Comparison of ENCODE assay signal across 1 fruit fly cellular context in genomic region chr3R:9246879-9247621, dm6.
TF ChIP-seq lines count a peak whose summit lies in the region.

No protein-coding gene starts in this region.

TF ChIP-seq in whole organism, embryonic, 481 proteins besides CTCF, POLR2A, EP300 and RAD21 (continued from another document):
- TF ChIP-seq Awh (GFP tag; IDR thresholded peaks at IDR 0.05; lab: Robert Waterston, UW) (peak; percentile 41; the same call in 1 of the 2 replicates), Taf1 (GFP tag; IDR thresholded peaks at IDR 0.05; lab: Robert Waterston, UW) (no peak), CG42726 (GFP tag; IDR thresholded peaks at IDR 0.05; lab: Robert Waterston, UW; ENCODE audit: partially characterized antibody) (no peak), CG13775 (GFP tag; optimal IDR thresholded peaks at IDR 0.05; lab: Kevin White, UChicago) (peak; percentile 42), sens-2 (GFP tag; IDR thresholded peaks at IDR 0.05; lab: Robert Waterston, UW) (peak; percentile 66; the same call in 1 of the 2 replicates), CG17912 (GFP tag; optimal IDR thresholded peaks at IDR 0.05; lab: Kevin White, UChicago) (no peak), CG10462 (GFP tag; optimal IDR thresholded peaks at IDR 0.05; lab: Kevin White, UChicago) (peak; percentile 30), wdn (GFP tag; IDR thresholded peaks at IDR 0.05; lab: Robert Waterston, UW) (no peak), jing (GFP tag; optimal IDR thresholded peaks at IDR 0.05; lab: Kevin White, UChicago) (peak; percentile 36), insv (GFP tag; optimal IDR thresholded peaks at IDR 0.05; lab: Kevin White, UChicago) (no peak), Atf3 (GFP tag; optimal IDR thresholded peaks at IDR 0.05; lab: Kevin White, UChicago) (peak; percentile 6), CG3163 (GFP tag; optimal IDR thresholded peaks at IDR 0.05; lab: Kevin White, UChicago) (peak; percentile 69), Atf-2 (GFP tag; optimal IDR thresholded peaks at IDR 0.05; lab: Kevin White, UChicago) (peak; percentile 38), cato (GFP tag; optimal IDR thresholded peaks at IDR 0.05; lab: Kevin White, UChicago; ENCODE audit: borderline replicate concordance) (no peak), Hmx (GFP tag; optimal IDR thresholded peaks at IDR 0.05; lab: Kevin White, UChicago) (peak; percentile 48), row (GFP tag; IDR thresholded peaks at IDR 0.05; lab: Robert Waterston, UW) (peak; percentile 77), CG3726 (GFP tag; IDR thresholded peaks at IDR 0.05; lab: Robert Waterston, UW) (no peak), Antp (GFP tag; optimal IDR thresholded peaks at IDR 0.05; lab: Kevin White, UChicago) (peak; percentile 8), Bdp1 (GFP tag; optimal IDR thresholded peaks at IDR 0.05; lab: Kevin White, UChicago) (no peak), Usf (GFP tag; optimal IDR thresholded peaks at IDR 0.05; lab: Kevin White, UChicago) (peak; percentile 22), NK7.1 (GFP tag; optimal IDR thresholded peaks at IDR 0.05; lab: Kevin White, UChicago) (no peak), CG17361 (GFP tag; IDR thresholded peaks at IDR 0.05; lab: Robert Waterston, UW) (peak; percentile 76; the same call in 2 of the 3 replicates), CG9437 (GFP tag; optimal IDR thresholded peaks at IDR 0.05; lab: Kevin White, UChicago) (peak; percentile 50), CG2129 (GFP tag; IDR thresholded peaks at IDR 0.05; lab: Robert Waterston, UW; ENCODE audit: partially characterized antibody) (no peak), gt (GFP tag; IDR thresholded peaks at IDR 0.05; lab: Robert Waterston, UW) (no peak), kah (GFP tag; optimal IDR thresholded peaks at IDR 0.05; lab: Kevin White, UChicago) (no peak), mirr (GFP tag; optimal IDR thresholded peaks at IDR 0.05; lab: Kevin White, UChicago) (no peak), nmo (GFP tag; optimal IDR thresholded peaks at IDR 0.05; lab: Kevin White, UChicago) (peak; percentile 69), ttk (GFP tag; IDR thresholded peaks at IDR 0.05; lab: Robert Waterston, UW) (0 out of 2 replicates have a peak, but pooled peaks have one; percentile 58), bab2 (GFP tag; optimal IDR thresholded peaks at IDR 0.05; lab: Kevin White, UChicago) (peak; percentile 38), CG7963 (GFP tag; IDR thresholded peaks at IDR 0.05; lab: Robert Waterston, UW; ENCODE audit: partially characterized antibody) (no peak), otp (GFP tag; IDR thresholded peaks at IDR 0.05; lab: Robert Waterston, UW) (no peak), CG11085 (GFP tag; IDR thresholded peaks at IDR 0.05; lab: Robert Waterston, UW) (no peak), CG4282 (GFP tag; optimal IDR thresholded peaks at IDR 0.05; lab: Kevin White, UChicago) (no peak), grn (GFP tag; optimal IDR thresholded peaks at IDR 0.05; lab: Kevin White, UChicago) (no peak), Fer3 (tag; optimal IDR thresholded peaks at IDR 0.05; lab: Kevin White, UChicago) (peak; percentile 43), CG1529 (GFP tag; optimal IDR thresholded peaks at IDR 0.05; lab: Kevin White, UChicago) (peak; percentile 84), zf30C (GFP tag; optimal IDR thresholded peaks at IDR 0.05; lab: Kevin White, UChicago) (peak; percentile 83), CHES-1-like (GFP tag; optimal IDR thresholded peaks at IDR 0.05; lab: Kevin White, UChicago) (no peak), CG32772 (GFP tag; IDR thresholded peaks at IDR 0.05; lab: Robert Waterston, UW) (peak; percentile 44; the same call in 1 of the 2 replicates), CG5180 (GFP tag; optimal IDR thresholded peaks at IDR 0.05; lab: Kevin White, UChicago) (peak; percentile 96), sc (optimal IDR thresholded peaks at IDR 0.05; lab: Kevin White, UChicago) (no peak), sc (GFP tag; optimal IDR thresholded peaks at IDR 0.05; lab: Kevin White, UChicago) (peak; percentile 58), CG2202 (tag; optimal IDR thresholded peaks at IDR 0.05; lab: Kevin White, UChicago) (peak; percentile 71), CG14441 (GFP tag; IDR thresholded peaks at IDR 0.05; lab: Robert Waterston, UW) (no peak), ind (GFP tag; optimal IDR thresholded peaks at IDR 0.05; lab: Kevin White, UChicago) (peak; percentile 50), Stat92E (GFP tag; optimal IDR thresholded peaks at IDR 0.05; lab: Kevin White, UChicago) (peak in 1 of 3 experiments; percentile 87), CG8290 (GFP tag; optimal IDR thresholded peaks at IDR 0.05; lab: Kevin White, UChicago) (peak; percentile 27), CG8290 (tag; optimal IDR thresholded peaks at IDR 0.05; lab: Kevin White, UChicago) (peak in 1 of 2 experiments; percentile 6), CG15696 (tag; optimal IDR thresholded peaks at IDR 0.05; lab: Kevin White, UChicago) (peak; percentile 13), pita (GFP tag; optimal IDR thresholded peaks at IDR 0.05; lab: Kevin White, UChicago) (no peak), pfk (GFP tag; optimal IDR thresholded peaks at IDR 0.05; lab: Kevin White, UChicago) (no peak), dimm (GFP tag; IDR thresholded peaks at IDR 0.05; lab: Robert Waterston, UW) (no peak), ro (GFP tag; IDR thresholded peaks at IDR 0.05; lab: Robert Waterston, UW) (0 out of 2 replicates have a peak, but pooled peaks have one; percentile 20), CG11504 (tag; optimal IDR thresholded peaks at IDR 0.05; lab: Kevin White, UChicago) (peak; percentile 76), NC2α (GFP tag; optimal IDR thresholded peaks at IDR 0.05; lab: Kevin White, UChicago) (peak; percentile 31), CG17829 (tag; optimal IDR thresholded peaks at IDR 0.05; lab: Kevin White, UChicago) (peak; percentile 82), CG17802 (tag; optimal IDR thresholded peaks at IDR 0.05; lab: Kevin White, UChicago) (no peak), Atf6 (GFP tag; IDR thresholded peaks at IDR 0.05; lab: Robert Waterston, UW) (peak; percentile 53; the same call in 1 of the 2 replicates), CG12155 (GFP tag; optimal IDR thresholded peaks at IDR 0.05; lab: Kevin White, UChicago) (no peak), Camta (GFP tag; optimal IDR thresholded peaks at IDR 0.05; lab: Kevin White, UChicago) (peak; percentile 45), MESR4 (GFP tag; optimal IDR thresholded peaks at IDR 0.05; lab: Kevin White, UChicago) (no peak), dati (GFP tag; IDR thresholded peaks at IDR 0.05; lab: Robert Waterston, UW) (no peak), Dp (GFP tag; optimal IDR thresholded peaks at IDR 0.05; lab: Kevin White, UChicago) (no peak), B-H1 (GFP tag; IDR thresholded peaks at IDR 0.05; lab: Robert Waterston, UW) (no peak), mam (GFP tag; optimal IDR thresholded peaks at IDR 0.05; lab: Kevin White, UChicago) (peak; percentile 14), Blimp-1 (GFP tag; optimal IDR thresholded peaks at IDR 0.05; lab: Kevin White, UChicago) (peak; percentile 84), C15 (GFP tag; IDR thresholded peaks at IDR 0.05; lab: Robert Waterston, UW) (no peak), Neu2 (GFP tag; optimal IDR thresholded peaks at IDR 0.05; lab: Kevin White, UChicago; ENCODE audit: borderline replicate concordance) (no peak), chif (GFP tag; optimal IDR thresholded peaks at IDR 0.05; lab: Kevin White, UChicago) (peak; percentile 50 to 67), oc (tag; optimal IDR thresholded peaks at IDR 0.05; lab: Kevin White, UChicago) (peak; percentile 87), CG43689 (GFP tag; IDR thresholded peaks at IDR 0.05; lab: Robert Waterston, UW) (no peak), prd (optimal IDR thresholded peaks at IDR 0.05; lab: Kevin White, UChicago) (no peak), prd (GFP tag; IDR thresholded peaks at IDR 0.05; lab: Robert Waterston, UW) (peak; percentile 73), Rx (GFP tag; IDR thresholded peaks at IDR 0.05; lab: Robert Waterston, UW) (0 out of 2 replicates have a peak, but pooled peaks have one; percentile 47), CG12744 (GFP tag; optimal IDR thresholded peaks at IDR 0.05; lab: Kevin White, UChicago) (no peak), CG12769 (tag; optimal IDR thresholded peaks at IDR 0.05; lab: Kevin White, UChicago) (no peak), fru (optimal IDR thresholded peaks at IDR 0.05; lab: Kevin White, UChicago) (no peak), B-H2 (GFP tag; optimal IDR thresholded peaks at IDR 0.05; lab: Kevin White, UChicago) (no peak), CG6689 (GFP tag; IDR thresholded peaks at IDR 0.05; lab: Robert Waterston, UW) (peak; percentile 58), Deaf1 (tag; optimal IDR thresholded peaks at IDR 0.05; lab: Kevin White, UChicago) (no peak), jumu (GFP tag; optimal IDR thresholded peaks at IDR 0.05; lab: Kevin White, UChicago) (peak; percentile 51), CG7786 (GFP tag; optimal IDR thresholded peaks at IDR 0.05; lab: Kevin White, UChicago) (peak; percentile 5), CG4854 (GFP tag; optimal IDR thresholded peaks at IDR 0.05; lab: Kevin White, UChicago) (peak; percentile 5), Elba2 (GFP tag; optimal IDR thresholded peaks at IDR 0.05; lab: Kevin White, UChicago) (no peak), ERR (GFP tag; optimal IDR thresholded peaks at IDR 0.05; lab: Kevin White, UChicago) (no peak), wor (GFP tag; IDR thresholded peaks at IDR 0.05; lab: Robert Waterston, UW) (peak; percentile 55), CG18764 (GFP tag; optimal IDR thresholded peaks at IDR 0.05; lab: Kevin White, UChicago) (no peak), dm (GFP tag; optimal IDR thresholded peaks at IDR 0.05; lab: Kevin White, UChicago) (peak; percentile 39), pzg (GFP tag; optimal IDR thresholded peaks at IDR 0.05; lab: Kevin White, UChicago) (no peak), zen (tag; optimal IDR thresholded peaks at IDR 0.05; lab: Kevin White, UChicago) (peak; percentile 49), Bteb2 (GFP tag; optimal IDR thresholded peaks at IDR 0.05; lab: Kevin White, UChicago) (peak; percentile 28), CG9609 (GFP tag; optimal IDR thresholded peaks at IDR 0.05; lab: Kevin White, UChicago) (no peak), eve (GFP tag; optimal IDR thresholded peaks at IDR 0.05; lab: Kevin White, UChicago) (no peak), MBD-R2 (GFP tag; IDR thresholded peaks at IDR 0.05; lab: Robert Waterston, UW) (no peak), sim (GFP tag; IDR thresholded peaks at IDR 0.05; lab: Robert Waterston, UW) (no peak), CG11696 (GFP tag; IDR thresholded peaks at IDR 0.05; lab: Robert Waterston, UW) (no peak), ftz-f1 (GFP tag; optimal IDR thresholded peaks at IDR 0.05; lab: Kevin White, UChicago) (no peak), CG14014 (GFP tag; IDR thresholded peaks at IDR 0.05; lab: Robert Waterston, UW) (no peak)
